Fruit fly (Drosophila melanogaster) S2 (cell line): Measurements from ENCODE around the gene CG17261.

Experiments used
- CG8478 ChIP-seq: fragments of >200 bp; optimal IDR thresholded peaks from 2 replicates; lab custom pipeline; 2018
- CTCF ChIP-seq, 2 experiments: fragments of >200 bp; optimal IDR thresholded peaks; 2 replicates each; lab custom pipeline; 2018

Gene CG17261

dm6 chr2L:3058772-3059623, 16.6 kb downstream of the CG17261 start:
- TF ChIP-seq CG8478 (lab: Kevin White, UChicago) (no peak), CTCF (optimal IDR thresholded peaks at IDR 0.05; lab: Kevin White, UChicago) (no peak)

- no peak for TF ChIP-seq CTCF (optimal IDR thresholded peaks at IDR 0.05; lab: Kevin White, UChicago)
- TF ChIP-seq CG8478 (lab: Kevin White, UChicago), result no peak
Measured at dm6 chr2L:3059624-3059919, 17.2 kb downstream of the CG17261 start.

- TF ChIP-seq CG8478 (lab: Kevin White, UChicago) (no peak), CTCF (optimal IDR thresholded peaks at IDR 0.05; lab: Kevin White, UChicago) (no peak)
Measured at dm6 chr2L:3078741-3079140, 36.4 kb downstream of the CG17261 start.

- no peak for TF ChIP-seq CTCF (optimal IDR thresholded peaks at IDR 0.05; lab: Kevin White, UChicago)
- no peak for TF ChIP-seq CG8478 (lab: Kevin White, UChicago)
Measured at dm6 chr2L:3082895-3083294, 40.5 kb downstream of the CG17261 start.

dm6 chr2L:3083510-3083909, 41.2 kb downstream of the CG17261 start:
- TF ChIP-seq CG8478 (lab: Kevin White, UChicago), result no peak
- TF ChIP-seq CTCF (optimal IDR thresholded peaks at IDR 0.05; lab: Kevin White, UChicago), result no peak

dm6 chr2L:3086290-3086876, 44.0 kb downstream of the CG17261 start:
- TF ChIP-seq CTCF (optimal IDR thresholded peaks at IDR 0.05; lab: Kevin White, UChicago), result no peak
- no peak for TF ChIP-seq CG8478 (lab: Kevin White, UChicago)

- TF ChIP-seq CTCF (optimal IDR thresholded peaks at IDR 0.05; lab: Kevin White, UChicago) (no peak), CG8478 (lab: Kevin White, UChicago) (no peak)
Measured at dm6 chr2L:3088238-3088874, 46.0 kb downstream of the CG17261 start.

- TF ChIP-seq CTCF (optimal IDR thresholded peaks at IDR 0.05; lab: Kevin White, UChicago) (no peak), CG8478 (lab: Kevin White, UChicago) (no peak)
Measured at dm6 chr2L:3090245-3090644, 47.9 kb downstream of the CG17261 start.

- TF ChIP-seq CTCF (optimal IDR thresholded peaks at IDR 0.05; lab: Kevin White, UChicago) (no peak), CG8478 (lab: Kevin White, UChicago) (no peak)
Measured at dm6 chr2L:3092535-3092934, 50.2 kb downstream of the CG17261 start.
